Fruit fly (Drosophila melanogaster) whole organism, prepupa: ENCODE data around the gene Targ3.

ENCODE experiments used
- Blimp-1 ChIP-seq: fragments of 200-800 bp; sonication (Bioruptor generic); optimal IDR thresholded peaks from 3 replicates; lab custom pipeline; 2017; ENCODE audit warnings: missing biosample characterization, missing genetic modification characterization, mild to moderate bottlenecking, moderate library complexity, missing genetic modification reagents
- CG10631 ChIP-seq: fragments of 200-800 bp; sonication (Bioruptor generic); optimal IDR thresholded peaks from 2 replicates; lab custom pipeline; 2016; ENCODE audit warnings: missing biosample characterization, missing genetic modification characterization
- CG10669 ChIP-seq: fragments of 200-800 bp; sonication (Bioruptor generic); optimal IDR thresholded peaks from 3 replicates; lab custom pipeline; 2018; ENCODE audit warnings: missing biosample characterization, mild to moderate bottlenecking, missing genetic modification characterization, moderate library complexity
- CG11294 ChIP-seq: fragments of 200-800 bp; sonication (Bioruptor generic); IDR thresholded peaks from 2 replicates; pipeline ENCODE4 v1.3.6; 2022; ENCODE audit warnings: missing biosample characterization, missing genetic modification characterization
- CG11762 ChIP-seq: fragments of 200-800 bp; sonication (Bioruptor generic); optimal IDR thresholded peaks from 3 replicates; lab custom pipeline; 2016; ENCODE audit warnings: missing biosample characterization, missing genetic modification characterization; ENCODE audit not compliant: insufficient read depth
- CG11902 ChIP-seq: fragments of 200-800 bp; sonication (Bioruptor generic); optimal IDR thresholded peaks from 3 replicates; lab custom pipeline; 2016; ENCODE audit warnings: missing biosample characterization, missing genetic modification characterization
- CG15336 ChIP-seq: fragments of 200-800 bp; sonication (Bioruptor generic); IDR thresholded peaks from 2 replicates; pipeline ENCODE4 v1.3.6; 2022; ENCODE audit warnings: missing biosample characterization, missing genetic modification characterization
- CG1621 ChIP-seq: fragments of 200-800 bp; sonication (Bioruptor generic); optimal IDR thresholded peaks from 3 replicates; lab custom pipeline; 2018; ENCODE audit warnings: missing biosample characterization, mild to moderate bottlenecking, missing genetic modification characterization
- CG16779 ChIP-seq: fragments of 200-800 bp; sonication (Bioruptor generic); optimal IDR thresholded peaks from 3 replicates; lab custom pipeline; 2017; ENCODE audit warnings: missing biosample characterization, mild to moderate bottlenecking, missing genetic modification characterization
- CG3032 ChIP-seq: fragments of 200-800 bp; optimal IDR thresholded peaks from 2 replicates; lab custom pipeline; 2019; ENCODE audit warnings: missing biosample characterization, mild to moderate bottlenecking, missing genetic modification characterization, moderate library complexity
- CG31627 ChIP-seq: fragments of 200-800 bp; sonication (Bioruptor generic); optimal IDR thresholded peaks from 3 replicates; lab custom pipeline; 2016; ENCODE audit warnings: missing biosample characterization, missing genetic modification characterization
- CG32006 ChIP-seq: fragments of 200-800 bp; sonication (Bioruptor generic); optimal IDR thresholded peaks from 3 replicates; lab custom pipeline; 2017; ENCODE audit warnings: missing biosample characterization, mild to moderate bottlenecking, missing genetic modification characterization
- CG3919 ChIP-seq: fragments of 200-800 bp; sonication (Bioruptor generic); optimal IDR thresholded peaks from 3 replicates; lab custom pipeline; 2016; ENCODE audit warnings: missing biosample characterization, missing genetic modification characterization
- CG4318 ChIP-seq: fragments of 200-800 bp; sonication (Bioruptor generic); optimal IDR thresholded peaks from 3 replicates; lab custom pipeline; 2017; ENCODE audit warnings: missing biosample characterization, mild to moderate bottlenecking, missing genetic modification characterization
- CG6276 ChIP-seq: fragments of 200-800 bp; sonication (Bioruptor generic); optimal IDR thresholded peaks from 2 replicates; lab custom pipeline; 2017; ENCODE audit warnings: missing biosample characterization, mild to moderate bottlenecking, missing genetic modification characterization
- CG6808 ChIP-seq: fragments of 200-800 bp; sonication (Bioruptor generic); optimal IDR thresholded peaks from 3 replicates; lab custom pipeline; 2017; ENCODE audit warnings: missing biosample characterization, missing genetic modification characterization, mild to moderate bottlenecking, moderate library complexity, missing genetic modification reagents
- CG8119 ChIP-seq: fragments of 200-800 bp; sonication (Bioruptor generic); IDR thresholded peaks from 3 replicates; pipeline ENCODE4 v1.3.6; 2022; ENCODE audit warnings: missing biosample characterization, missing genetic modification characterization
- Eip78C ChIP-seq: fragments of 200-800 bp; sonication (Bioruptor generic); peaks from one replicate; lab custom pipeline; 2016; ENCODE audit warnings: missing biosample characterization, missing genetic modification characterization
- Eip93F ChIP-seq: fragments of 200-800 bp; sonication (Bioruptor generic); optimal IDR thresholded peaks from 2 replicates; lab custom pipeline; 2016; ENCODE audit warnings: missing biosample characterization, mild to moderate bottlenecking, missing genetic modification characterization
- Ets21C ChIP-seq: fragments of 200-800 bp; sonication (Bioruptor generic); optimal IDR thresholded peaks from 3 replicates; lab custom pipeline; 2016; ENCODE audit warnings: missing biosample characterization, missing genetic modification characterization
- Gug ChIP-seq: fragments of 200-800 bp; sonication (Bioruptor generic); IDR thresholded peaks from 2 replicates; pipeline ENCODE4 v1.3.6; 2022; ENCODE audit warnings: missing biosample characterization, missing genetic modification characterization
- Hr4 ChIP-seq: fragments of 200-800 bp; sonication (Bioruptor generic); optimal IDR thresholded peaks from 3 replicates; lab custom pipeline; 2016; ENCODE audit warnings: missing biosample characterization, missing genetic modification characterization
- Lpt ChIP-seq: fragments of 200-800 bp; sonication (Bioruptor generic); optimal IDR thresholded peaks from 3 replicates; lab custom pipeline; 2016; ENCODE audit warnings: missing biosample characterization, missing genetic modification characterization
- OdsH ChIP-seq: fragments of 200-800 bp; sonication (Bioruptor generic); optimal IDR thresholded peaks from 3 replicates; lab custom pipeline; 2016; ENCODE audit warnings: missing biosample characterization, missing genetic modification characterization
- Smox ChIP-seq: fragments of 200-800 bp; sonication (Bioruptor generic); optimal IDR thresholded peaks from 3 replicates; lab custom pipeline; 2016; ENCODE audit warnings: missing biosample characterization, missing genetic modification characterization
- Sox14 ChIP-seq: fragments of 200-800 bp; sonication (Bioruptor generic); optimal IDR thresholded peaks from 3 replicates; lab custom pipeline; 2016; ENCODE audit warnings: missing biosample characterization, missing genetic modification characterization
- achi ChIP-seq: fragments of 200-800 bp; sonication (Bioruptor generic); optimal IDR thresholded peaks from 3 replicates; lab custom pipeline; 2016; ENCODE audit warnings: missing biosample characterization, missing genetic modification characterization
- acj6 ChIP-seq: fragments of 200-800 bp; sonication (Bioruptor generic); optimal IDR thresholded peaks from 3 replicates; lab custom pipeline; 2016; ENCODE audit warnings: missing biosample characterization, missing genetic modification characterization
- dac ChIP-seq: fragments of 200-800 bp; sonication (Bioruptor generic); optimal IDR thresholded peaks from 2 replicates; lab custom pipeline; 2017; ENCODE audit warnings: missing biosample characterization, mild to moderate bottlenecking, missing genetic modification characterization
- dsx ChIP-seq: fragments of 200-800 bp; optimal IDR thresholded peaks from 3 replicates; lab custom pipeline; 2019; ENCODE audit warnings: missing biosample characterization, mild to moderate bottlenecking, missing genetic modification characterization, moderate library complexity; ENCODE audit not compliant: poor library complexity, severe bottlenecking
- eg ChIP-seq: fragments of 200-800 bp; sonication (Bioruptor generic); IDR thresholded peaks from 3 replicates; pipeline ENCODE4 v1.3.6; 2022; ENCODE audit warnings: missing biosample characterization, missing genetic modification characterization
- esn ChIP-seq: fragments of 200-800 bp; sonication (Bioruptor generic); optimal IDR thresholded peaks from 2 replicates; lab custom pipeline; 2016; ENCODE audit warnings: missing biosample characterization, mild to moderate bottlenecking, missing genetic modification characterization, moderate library complexity
- fd59A ChIP-seq: fragments of 200-800 bp; sonication (Bioruptor generic); optimal IDR thresholded peaks from 2 replicates; lab custom pipeline; 2017; ENCODE audit warnings: missing biosample characterization, mild to moderate bottlenecking, missing genetic modification characterization, missing genetic modification reagents
- fd85E ChIP-seq: fragments of 200-800 bp; sonication (Bioruptor generic); optimal IDR thresholded peaks from 3 replicates; lab custom pipeline; 2016; ENCODE audit warnings: missing biosample characterization, missing genetic modification characterization
- fkh ChIP-seq: fragments of 200-800 bp; sonication (Bioruptor generic); optimal IDR thresholded peaks from 3 replicates; lab custom pipeline; 2017; ENCODE audit warnings: missing biosample characterization, mild to moderate bottlenecking, missing genetic modification characterization, moderate library complexity
- lz ChIP-seq: fragments of 200-800 bp; sonication (Bioruptor generic); optimal IDR thresholded peaks from 3 replicates; lab custom pipeline; 2016; ENCODE audit warnings: missing biosample characterization, missing genetic modification characterization
- net ChIP-seq: fragments of 200-800 bp; sonication (Bioruptor generic); optimal IDR thresholded peaks from 3 replicates; lab custom pipeline; 2016; ENCODE audit warnings: missing biosample characterization, missing genetic modification characterization
- pdm3 ChIP-seq: fragments of 200-800 bp; sonication (Bioruptor generic); optimal IDR thresholded peaks from 3 replicates; lab custom pipeline; 2016; ENCODE audit warnings: missing biosample characterization, missing genetic modification characterization
- salr ChIP-seq, 2 experiments: fragments of 200-800 bp; sonication (Bioruptor generic); optimal IDR thresholded peaks; 3 replicates each; lab custom pipeline; 2016 to 2018; ENCODE audit warnings: missing biosample characterization in 2 of 2, missing genetic modification characterization in 2 of 2, mild to moderate bottlenecking in 1 of 2
- ss ChIP-seq, 2 experiments: fragments of 200-800 bp; sonication (Bioruptor generic); optimal IDR thresholded peaks; 2 replicates in 1 of 2; 3 replicates in 1 of 2; lab custom pipeline; 2017 to 2018; ENCODE audit warnings: mild to moderate bottlenecking in 2 of 2, missing biosample characterization in 2 of 2, missing genetic modification characterization in 2 of 2, moderate library complexity in 1 of 2
- topi ChIP-seq: fragments of 200-800 bp; sonication (Bioruptor generic); optimal IDR thresholded peaks from 3 replicates; lab custom pipeline; 2016; ENCODE audit warnings: missing biosample characterization, missing genetic modification characterization
- vri ChIP-seq: fragments of 200-800 bp; sonication (Bioruptor generic); optimal IDR thresholded peaks from 3 replicates; lab custom pipeline; 2016; ENCODE audit warnings: missing biosample characterization, mild to moderate bottlenecking, missing genetic modification characterization

The Targ3 gene

dm6 chr3L:21223268-21223667 lies 26.6 kb downstream of the Targ3 start (continued):
- TF ChIP-seq CG6808 (GFP tag; lab: Kevin White, UChicago) (no peak), pdm3 (GFP tag; lab: Kevin White, UChicago) (peak; percentile 47), salr (GFP tag; optimal IDR thresholded peaks at IDR 0.05; lab: Kevin White, UChicago) (peak in 1 of 2 experiments; percentile 38), acj6 (peak; percentile 33), CG3919 (GFP tag; lab: Kevin White, UChicago) (peak; percentile 39), CG11294 (GFP tag; lab: Robert Waterston, UW) (no peak), CG11902 (no peak), CG4318 (GFP tag; lab: Kevin White, UChicago) (no peak), CG10669 (no peak), CG31627 (GFP tag; lab: Kevin White, UChicago) (no peak), CG15336 (GFP tag; lab: Robert Waterston, UW) (peak; percentile 78), CG11762 (GFP tag; lab: Kevin White, UChicago) (peak; percentile 8), Eip78C (GFP tag; lab: Kevin White, UChicago) (peak; percentile 86), Gug (peak; percentile 31; the same call in 1 of the 2 replicates), Eip93F (no peak), Hr4 (GFP tag; lab: Kevin White, UChicago) (peak; percentile 60), CG8119 (GFP tag; lab: Robert Waterston, UW) (peak; percentile 30; the same call in 1 of the 3 replicates), Smox (GFP tag; lab: Kevin White, UChicago) (no peak), Ets21C (GFP tag; lab: Kevin White, UChicago) (no peak), CG3032 (tag; lab: Kevin White, UChicago) (no peak), Blimp-1 (GFP tag; lab: Kevin White, UChicago) (no peak), CG1621 (tag; lab: Kevin White, UChicago) (no peak), CG6276 (GFP tag; lab: Kevin White, UChicago) (peak; percentile 61), esn (GFP tag; lab: Kevin White, UChicago) (no peak), topi (no peak), ss (GFP tag; optimal IDR thresholded peaks at IDR 0.05; lab: Kevin White, UChicago) (no peak), dsx (GFP tag; lab: Kevin White, UChicago) (no peak), CG32006 (GFP tag; lab: Kevin White, UChicago) (peak; percentile 57), vri (no peak), fkh (GFP tag; lab: Kevin White, UChicago) (no peak)

- TF ChIP-seq ss (GFP tag; optimal IDR thresholded peaks at IDR 0.05; lab: Kevin White, UChicago) (no peak), fkh (GFP tag; lab: Kevin White, UChicago) (no peak), dac (GFP tag; lab: Kevin White, UChicago) (peak; percentile 25), achi (GFP tag; lab: Kevin White, UChicago) (peak; percentile 38), CG10631 (GFP tag; lab: Kevin White, UChicago) (peak; percentile 66), topi (no peak), dsx (GFP tag; lab: Kevin White, UChicago) (peak; percentile 6), CG15336 (GFP tag; lab: Robert Waterston, UW) (peak; percentile 86), Sox14 (peak; percentile 8), pdm3 (GFP tag; lab: Kevin White, UChicago) (peak; percentile 13), CG32006 (GFP tag; lab: Kevin White, UChicago) (peak; percentile 91), Eip78C (GFP tag; lab: Kevin White, UChicago) (peak; percentile 86), salr (GFP tag; optimal IDR thresholded peaks at IDR 0.05; lab: Kevin White, UChicago) (peak in 1 of 2 experiments; percentile 86), CG3919 (GFP tag; lab: Kevin White, UChicago) (peak; percentile 26), CG11902 (no peak), net (GFP tag; lab: Kevin White, UChicago) (peak; percentile 59), CG11294 (GFP tag; lab: Robert Waterston, UW) (no peak), fd85E (GFP tag; lab: Kevin White, UChicago) (no peak), CG8119 (GFP tag; lab: Robert Waterston, UW) (peak; percentile 81), Gug (peak; percentile 56), CG6276 (GFP tag; lab: Kevin White, UChicago) (peak; percentile 88), eg (GFP tag; lab: Robert Waterston, UW) (peak; percentile 47; the same call in 2 of the 3 replicates), CG16779 (tag; lab: Kevin White, UChicago) (no peak), CG4318 (GFP tag; lab: Kevin White, UChicago) (peak; percentile 78), Lpt (peak; percentile 40), CG11762 (GFP tag; lab: Kevin White, UChicago) (peak; percentile 18), Hr4 (GFP tag; lab: Kevin White, UChicago) (peak; percentile 68), lz (GFP tag; lab: Kevin White, UChicago) (no peak), fd59A (no peak), OdsH (peak; percentile 53)
- TF ChIP-seq, all 60 proteins: peak for 21
Observed at dm6 chr3L:21224274-21224673, 27.6 kb downstream of the Targ3 start.
